Worm (Caenorhabditis elegans) whole organism, L1 larva: ENCODE results near the gene cnc-5.

ENCODE experiments used
- aly-2 ChIP-seq: fragments of 150-350 bp; optimal IDR thresholded peaks from 2 replicates; lab custom pipeline; 2014; ENCODE audit warnings: missing biosample characterization, missing genetic modification characterization
- lin-35 ChIP-seq, 2 experiments: fragments of 150-350 bp; optimal IDR thresholded peaks; 2 replicates each; lab custom pipeline; 2014; ENCODE audit warnings: missing biosample characterization in 2 of 2, missing genetic modification characterization in 2 of 2, missing genetic modification reagents in 2 of 2

DNA sequence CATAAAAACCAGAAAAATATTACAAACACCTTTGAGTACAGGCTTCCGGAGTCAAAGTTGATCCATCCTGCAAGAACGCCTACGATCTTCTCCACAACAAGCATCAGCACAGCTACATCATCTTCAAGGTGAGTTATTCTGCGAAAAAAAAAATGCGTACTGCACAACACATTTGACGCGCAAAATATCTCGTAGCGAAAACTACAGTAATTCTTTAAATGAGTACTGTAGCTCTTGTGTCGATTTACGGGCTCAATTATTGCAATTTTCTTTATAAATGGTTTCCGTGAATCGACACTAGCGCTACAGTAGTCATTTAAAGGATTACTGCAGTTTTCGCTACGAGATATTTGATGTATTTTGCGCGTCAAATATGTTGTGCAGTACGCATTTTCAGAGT is 31.7 kb downstream of the cnc-5 start:
- TF ChIP-seq lin-35 (GFP tag; optimal IDR thresholded peaks at IDR 0.05; lab: Kevin White, UChicago) (no peak), aly-2 (tag; lab: Kevin White, UChicago) (no peak)
